Worm (Caenorhabditis elegans): ENCODE results near the gene srbc-48.

srbc-48 gene

ce11 chrV:15819983-15820382 lies at the start of gene srbc-48:
srbc-48 (plus strand) TSS chrV:15820283.
- TF ChIP-seq ztf-11 (tag; optimal IDR thresholded peaks at IDR 0.05) (no peak), ceh-82 (tag; optimal IDR thresholded peaks at IDR 0.05) (no peak), crh-2 (tag; optimal IDR thresholded peaks at IDR 0.05) (no peak), nhr-129 (tag; optimal IDR thresholded peaks at IDR 0.05) (no peak), snpc-4 (tag; optimal IDR thresholded peaks at IDR 0.05) (no peak)

ce11 chrV:15773141-15773540 lies 46.9 kb upstream of the srbc-48 start, which contains the start of gene nhr-60:
nhr-60 (minus strand) TSS chrV:15773241.
- no peak for TF ChIP-seq peb-1 (tag; optimal IDR thresholded peaks at IDR 0.05)
- no peak for TF ChIP-seq blmp-1 (tag; optimal IDR thresholded peaks at IDR 0.05; ENCODE audit: insufficient read depth)
- no peak for TF ChIP-seq nhr-77 (tag; optimal IDR thresholded peaks at IDR 0.05)
- TF ChIP-seq C34F6.9 (tag; optimal IDR thresholded peaks at IDR 0.05) = no peak
- no peak for TF ChIP-seq R02D3.7 (tag; optimal IDR thresholded peaks at IDR 0.05)
- TF ChIP-seq egl-27 (tag; optimal IDR thresholded peaks at IDR 0.05) = no peak
- no peak for TF ChIP-seq nhr-25 (tag; optimal IDR thresholded peaks at IDR 0.05)
- TF ChIP-seq elt-3 (tag; optimal IDR thresholded peaks at IDR 0.05) = no peak
- TF ChIP-seq sem-4 (tag; optimal IDR thresholded peaks at IDR 0.05) = no peak
- no peak for TF ChIP-seq skn-1 (tag; optimal IDR thresholded peaks at IDR 0.05)
- no peak for TF ChIP-seq lin-11 (tag; optimal IDR thresholded peaks at IDR 0.05)
- no peak for TF ChIP-seq unc-39 (tag; optimal IDR thresholded peaks at IDR 0.05)
- TF ChIP-seq ceh-82 (tag; optimal IDR thresholded peaks at IDR 0.05) = no peak
- TF ChIP-seq nhr-11 (tag; optimal IDR thresholded peaks at IDR 0.05) = no peak
- TF ChIP-seq lin-39 (tag; optimal IDR thresholded peaks at IDR 0.05) = no peak

- TF ChIP-seq blmp-1 (tag; optimal IDR thresholded peaks at IDR 0.05; ENCODE audit: insufficient read depth) = no peak
- TF ChIP-seq mdl-1 (tag; optimal IDR thresholded peaks at IDR 0.05) = peak in 1 of 2 experiments; percentile 1
- TF ChIP-seq sma-9 (GFP tag; optimal IDR thresholded peaks at IDR 0.05) = peak; percentile 29
- no peak for TF ChIP-seq sma-9 (tag; optimal IDR thresholded peaks at IDR 0.05)
Observed at ce11 chrV:15773941-15774340, 46.1 kb upstream of the srbc-48 start.

- TF ChIP-seq lin-11 (tag; optimal IDR thresholded peaks at IDR 0.05) (no peak), nhr-129 (tag; optimal IDR thresholded peaks at IDR 0.05) (no peak), unc-39 (tag; optimal IDR thresholded peaks at IDR 0.05) (no peak), dmd-4 (tag; optimal IDR thresholded peaks at IDR 0.05) (no peak), fos-1 (tag; optimal IDR thresholded peaks at IDR 0.05) (no peak), blmp-1 (tag; optimal IDR thresholded peaks at IDR 0.05; ENCODE audit: insufficient read depth) (no peak), nhr-12 (tag; optimal IDR thresholded peaks at IDR 0.05) (no peak), nhr-77 (tag; optimal IDR thresholded peaks at IDR 0.05) (no peak), elt-3 (tag; optimal IDR thresholded peaks at IDR 0.05) (no peak), F13H6.1 (tag; optimal IDR thresholded peaks at IDR 0.05) (no peak), mdl-1 (tag; optimal IDR thresholded peaks at IDR 0.05) (no peak), snpc-4 (tag; optimal IDR thresholded peaks at IDR 0.05) (no peak), ztf-4 (tag; optimal IDR thresholded peaks at IDR 0.05) (no peak), ztf-1 (GFP tag; conservative IDR thresholded peaks at IDR 0.05) (no peak), sma-3 (GFP tag; optimal IDR thresholded peaks at IDR 0.05) (no peak), alr-1 (tag; optimal IDR thresholded peaks at IDR 0.05) (no peak), mab-5 (tag; optimal IDR thresholded peaks at IDR 0.05) (no peak), elt-1 (tag; optimal IDR thresholded peaks at IDR 0.05) (no peak), ama-1 (optimal IDR thresholded peaks at IDR 0.05) (no peak), lsy-2 (tag; optimal IDR thresholded peaks at IDR 0.05) (no peak)
Observed at ce11 chrV:15776651-15777050, 43.4 kb upstream of the srbc-48 start, which contains the start of gene nhr-283. nhr-283 (minus strand) TSS chrV:15776751.

- TF ChIP-seq mab-5 (tag; optimal IDR thresholded peaks at IDR 0.05) = no peak
- no peak for TF ChIP-seq nhr-12 (tag; optimal IDR thresholded peaks at IDR 0.05)
- no peak for TF ChIP-seq ceh-82 (tag; optimal IDR thresholded peaks at IDR 0.05)
- TF ChIP-seq nhr-11 (tag; optimal IDR thresholded peaks at IDR 0.05) = no peak
- TF ChIP-seq lin-13 (GFP tag; optimal IDR thresholded peaks at IDR 0.05) = no peak
- no peak for TF ChIP-seq fos-1 (tag; optimal IDR thresholded peaks at IDR 0.05)
- TF ChIP-seq C34F6.9 (tag; optimal IDR thresholded peaks at IDR 0.05) = no peak
- no peak for TF ChIP-seq unc-62 (GFP tag; optimal IDR thresholded peaks at IDR 0.05)
- TF ChIP-seq nhr-6 (tag; optimal IDR thresholded peaks at IDR 0.05) = no peak
- no peak for TF ChIP-seq sma-3 (GFP tag; optimal IDR thresholded peaks at IDR 0.05)
- TF ChIP-seq ztf-1 (GFP tag; conservative IDR thresholded peaks at IDR 0.05) = no peak
- no peak for TF ChIP-seq nhr-237 (tag; optimal IDR thresholded peaks at IDR 0.05)
- TF ChIP-seq unc-55 (GFP tag; optimal IDR thresholded peaks at IDR 0.05) = no peak
- no peak for TF ChIP-seq blmp-1 (tag; optimal IDR thresholded peaks at IDR 0.05; ENCODE audit: insufficient read depth)
- TF ChIP-seq lin-39 (tag; optimal IDR thresholded peaks at IDR 0.05) = no peak
- no peak for TF ChIP-seq alr-1 (tag; optimal IDR thresholded peaks at IDR 0.05)
- no peak for TF ChIP-seq gmeb-1 (tag; optimal IDR thresholded peaks at IDR 0.05)
- TF ChIP-seq Y55F3AM.14 (GFP tag; optimal IDR thresholded peaks at IDR 0.05) = no peak
- TF ChIP-seq ztf-11 (tag; optimal IDR thresholded peaks at IDR 0.05) = no peak
- TF ChIP-seq nhr-77 (tag; optimal IDR thresholded peaks at IDR 0.05) = no peak
Observed at ce11 chrV:15779128-15779729, 40.9 kb upstream of the srbc-48 start, which contains the start of the genes nhr-285 and irld-52. nhr-285 (minus strand) TSS chrV:15779228. irld-52 (plus strand) TSS chrV:15779679.
